Fruit fly (Drosophila melanogaster) whole organism, adult: ENCODE measurements around the gene Sems.
A peak's percentile ranks its signal among the peaks of the same experiment; 100 is the strongest.

ENCODE experiments used
- CG11617 ChIP-seq: fragments of 200-800 bp; sonication (Bioruptor generic); optimal IDR thresholded peaks from 2 replicates; lab custom pipeline; 2017; ENCODE audit warnings: mild to moderate bottlenecking, missing biosample characterization, missing genetic modification reagents, missing genetic modification characterization
- CG12768 ChIP-seq: fragments of 200-800 bp; sonication (Bioruptor generic); optimal IDR thresholded peaks from 2 replicates; lab custom pipeline; 2017; ENCODE audit warnings: missing biosample characterization, missing genetic modification characterization, mild to moderate bottlenecking, moderate library complexity, missing genetic modification reagents
- CG14711 ChIP-seq: fragments of 200-800 bp; sonication (Bioruptor generic); optimal IDR thresholded peaks from 2 replicates; lab custom pipeline; 2018; ENCODE audit warnings: missing biosample characterization, mild to moderate bottlenecking, missing genetic modification characterization, moderate library complexity
- CG1620 ChIP-seq: fragments of 200-800 bp; sonication (Bioruptor generic); optimal IDR thresholded peaks from 2 replicates; lab custom pipeline; 2016; ENCODE audit warnings: missing biosample characterization, missing genetic modification characterization
- CG33017 ChIP-seq: fragments of 200-800 bp; sonication (Bioruptor generic); optimal IDR thresholded peaks from 2 replicates; lab custom pipeline; 2018; ENCODE audit warnings: missing biosample characterization, mild to moderate bottlenecking, missing genetic modification characterization, moderate library complexity
- CG5204 ChIP-seq: fragments of 200-800 bp; sonication (Bioruptor generic); optimal IDR thresholded peaks from 2 replicates; lab custom pipeline; 2016; ENCODE audit warnings: missing biosample characterization, missing genetic modification characterization
- CG7045 ChIP-seq: fragments of 200-800 bp; sonication (Bioruptor generic); optimal IDR thresholded peaks from 2 replicates; lab custom pipeline; 2017; ENCODE audit warnings: missing biosample characterization, mild to moderate bottlenecking, missing genetic modification characterization
- CG7101 ChIP-seq: fragments of 200-800 bp; sonication (Bioruptor generic); optimal IDR thresholded peaks from 2 replicates; lab custom pipeline; 2018; ENCODE audit warnings: missing biosample characterization, mild to moderate bottlenecking, missing genetic modification characterization, moderate library complexity
- Clk ChIP-seq: fragments of 200-800 bp; sonication (Bioruptor generic); optimal IDR thresholded peaks from 2 replicates; lab custom pipeline; 2017; ENCODE audit warnings: missing biosample characterization, missing genetic modification characterization
- Crg-1 ChIP-seq: fragments of 200-800 bp; sonication (Bioruptor generic); optimal IDR thresholded peaks from 2 replicates; lab custom pipeline; 2016; ENCODE audit warnings: missing biosample characterization, missing genetic modification characterization
- Hr96 ChIP-seq: fragments of 200-800 bp; sonication (Bioruptor generic); optimal IDR thresholded peaks from 2 replicates; lab custom pipeline; 2016; ENCODE audit warnings: missing biosample characterization, missing genetic modification characterization
- Mnt ChIP-seq: fragments of 200-800 bp; sonication (Bioruptor generic); optimal IDR thresholded peaks from 2 replicates; lab custom pipeline; 2016; ENCODE audit warnings: missing biosample characterization, mild to moderate bottlenecking, missing genetic modification characterization
- bab1 ChIP-seq: fragments of 200-800 bp; sonication (Bioruptor generic); optimal IDR thresholded peaks from 3 replicates; lab custom pipeline; 2019; ENCODE audit warnings: missing biosample characterization, mild to moderate bottlenecking, missing genetic modification characterization, moderate library complexity
- cic ChIP-seq: fragments of 200-800 bp; sonication (Bioruptor generic); optimal IDR thresholded peaks from 2 replicates; lab custom pipeline; 2017; ENCODE audit warnings: missing biosample characterization, mild to moderate bottlenecking, missing genetic modification characterization, moderate library complexity
- cnc ChIP-seq, 2 experiments: fragments of >200 bp; optimal IDR thresholded peaks; 2 replicates each; lab custom pipeline; 2017
- kay ChIP-seq: fragments of 200-800 bp; sonication (Bioruptor generic); peaks from one replicate; lab custom pipeline; 2016; ENCODE audit warnings: missing biosample characterization, missing genetic modification characterization, borderline replicate concordance
- ovo ChIP-seq: fragments of 200-800 bp; sonication (Bioruptor generic); optimal IDR thresholded peaks from 2 replicates; lab custom pipeline; 2016; ENCODE audit warnings: missing biosample characterization, missing genetic modification characterization
- pad ChIP-seq: fragments of 200-800 bp; sonication (Bioruptor generic); optimal IDR thresholded peaks from 3 replicates; lab custom pipeline; 2017; ENCODE audit warnings: missing biosample characterization, missing genetic modification characterization, mild to moderate bottlenecking, moderate library complexity, missing genetic modification reagents
- tj ChIP-seq: fragments of 200-800 bp; sonication (Bioruptor generic); optimal IDR thresholded peaks from 3 replicates; lab custom pipeline; 2017; ENCODE audit warnings: missing biosample characterization, mild to moderate bottlenecking, missing genetic modification characterization, moderate library complexity
- toe ChIP-seq: fragments of 200-800 bp; sonication (Bioruptor generic); optimal IDR thresholded peaks from 2 replicates; lab custom pipeline; 2016; ENCODE audit warnings: missing biosample characterization, missing genetic modification characterization

Gene Sems

DNA sequence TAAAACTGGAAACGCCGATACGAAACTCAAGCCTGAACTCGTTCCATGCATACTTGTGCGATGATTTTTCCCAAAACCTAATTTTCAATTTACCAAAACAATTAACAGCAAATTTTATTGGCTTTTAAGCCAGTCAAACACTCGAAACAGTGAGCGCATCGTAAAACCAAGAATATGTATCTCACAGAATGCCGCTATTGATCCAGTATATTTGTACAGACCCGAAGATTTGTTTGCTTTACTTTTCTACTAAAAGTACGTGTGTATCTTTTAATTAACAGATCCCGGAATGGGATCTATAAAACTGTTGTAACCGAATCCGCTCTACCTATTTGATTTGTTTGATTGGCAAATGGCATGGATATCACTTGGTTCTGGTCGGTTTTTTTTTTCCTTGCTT lies 2.4 kb downstream of the Sems start:
- TF ChIP-seq CG12768 (GFP tag; lab: Kevin White, UChicago) (no peak), bab1 (GFP tag; lab: Kevin White, UChicago) (no peak), CG7101 (no peak), Crg-1 (no peak)

DNA sequence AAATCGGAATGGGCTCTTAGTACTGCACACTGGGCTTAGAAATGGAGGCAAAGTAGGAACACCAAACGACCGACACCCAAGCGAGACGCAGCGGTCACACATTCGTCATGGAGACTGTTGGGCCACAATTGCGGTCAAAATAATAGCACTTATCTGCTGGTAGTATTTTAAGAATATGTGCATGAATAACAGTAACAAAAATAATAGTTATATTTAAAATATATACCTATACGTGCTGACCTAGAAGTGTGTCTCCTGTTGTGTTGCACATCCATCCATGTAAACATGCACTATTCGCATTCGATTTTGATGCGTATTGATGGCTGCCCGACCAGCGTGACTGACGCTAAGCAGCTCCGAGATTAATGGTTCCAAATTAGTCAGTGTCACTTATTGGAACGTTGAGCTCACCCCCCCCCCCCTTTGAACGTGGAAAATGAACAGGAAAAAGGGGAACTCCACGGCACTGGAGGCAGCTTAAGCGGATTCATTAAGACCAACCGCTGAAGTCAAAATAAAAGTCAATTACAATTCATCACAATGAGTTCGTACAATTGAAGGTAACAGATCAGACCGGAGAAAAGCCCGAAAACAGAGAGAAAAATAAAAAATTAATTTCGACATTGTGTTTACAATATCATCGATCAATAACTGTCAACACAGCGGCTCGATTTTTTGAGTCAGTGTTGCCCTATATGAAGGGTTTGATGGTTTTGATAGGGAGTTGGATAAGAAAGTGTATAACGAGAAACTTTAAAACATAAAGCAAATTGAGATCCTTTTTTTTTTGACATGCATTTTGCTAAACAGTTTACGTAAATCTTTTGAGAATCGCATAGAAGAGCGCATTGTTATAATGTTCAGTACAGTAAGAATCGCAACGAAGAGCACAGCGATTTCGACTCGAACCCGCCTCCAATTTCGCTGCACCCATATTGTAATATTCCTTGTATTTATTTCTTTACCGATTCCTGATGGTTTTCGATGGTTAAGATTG lies 3.6 kb downstream of the Sems start:
- no peak for TF ChIP-seq CG1620 (GFP tag; lab: Kevin White, UChicago)
- TF ChIP-seq Clk (GFP tag; lab: Kevin White, UChicago) = no peak
- no peak for TF ChIP-seq CG12768 (GFP tag; lab: Kevin White, UChicago)
- TF ChIP-seq CG33017 (tag; lab: Kevin White, UChicago) = no peak

DNA sequence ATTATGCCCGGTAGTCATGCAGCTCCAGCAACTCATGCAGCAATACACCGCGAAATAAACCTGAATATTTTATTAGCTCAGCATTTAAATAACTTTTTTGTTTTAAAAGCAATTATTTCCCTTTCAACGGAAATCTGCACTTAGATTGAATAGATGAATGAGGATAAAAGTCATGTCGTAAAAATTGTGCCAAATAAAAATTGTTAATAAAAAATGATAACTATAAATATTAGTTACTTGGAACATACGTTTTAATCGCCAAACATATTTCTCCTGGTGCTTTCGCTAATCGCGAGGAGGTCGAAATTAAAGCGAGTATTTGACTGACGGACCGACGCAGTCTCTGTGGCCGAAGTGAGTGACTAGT lies 4.4 kb downstream of the Sems start:
- TF ChIP-seq CG1620 (GFP tag; lab: Kevin White, UChicago) = no peak
- TF ChIP-seq CG14711 = no peak
- TF ChIP-seq tj (GFP tag; lab: Kevin White, UChicago) = no peak
- TF ChIP-seq ovo (GFP tag; lab: Kevin White, UChicago) = no peak

DNA sequence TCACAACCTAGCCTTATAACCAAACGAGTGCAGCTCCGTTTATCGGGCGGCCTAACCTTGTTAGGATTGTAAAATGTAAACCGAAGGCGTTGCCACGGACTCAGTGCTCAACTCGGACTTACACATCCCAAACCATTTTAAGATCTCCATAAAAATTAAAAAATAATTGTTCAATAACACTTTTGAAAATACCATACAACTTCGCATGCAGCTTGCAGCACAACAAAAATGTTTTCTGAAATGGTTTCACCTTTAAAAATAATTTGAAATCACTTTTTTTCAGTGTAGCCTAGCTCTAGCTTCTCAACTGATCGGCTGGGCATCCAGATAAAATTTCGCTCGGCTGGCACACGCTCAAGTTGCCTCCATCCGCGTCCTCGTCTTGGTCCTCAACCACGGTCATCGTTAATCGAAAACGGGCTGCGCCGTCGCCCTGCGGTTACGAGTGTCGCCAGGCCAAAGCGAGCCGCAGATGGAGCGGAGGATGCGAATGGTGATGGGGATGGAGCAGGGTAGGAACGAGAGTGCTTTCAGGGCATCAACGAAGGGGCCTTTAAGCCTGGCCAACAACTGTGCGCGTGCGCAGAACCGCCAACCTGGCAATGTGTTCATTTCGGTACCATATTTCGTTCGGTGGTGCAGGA lies 5.0 kb downstream of the Sems start:
- TF ChIP-seq bab1 (GFP tag; lab: Kevin White, UChicago) (no peak), CG7101 (no peak), kay (GFP tag; lab: Kevin White, UChicago) (no peak), cnc (optimal IDR thresholded peaks at IDR 0.05; lab: Kevin White, UChicago) (no peak), Mnt (GFP tag; lab: Kevin White, UChicago) (no peak), CG5204 (GFP tag; lab: Kevin White, UChicago) (no peak), CG11617 (GFP tag; lab: Kevin White, UChicago) (no peak), tj (GFP tag; lab: Kevin White, UChicago) (no peak), Crg-1 (no peak), CG12768 (GFP tag; lab: Kevin White, UChicago) (no peak), Clk (GFP tag; lab: Kevin White, UChicago) (no peak), CG33017 (tag; lab: Kevin White, UChicago) (no peak), toe (GFP tag; lab: Kevin White, UChicago) (no peak), pad (GFP tag; lab: Kevin White, UChicago) (no peak), CG14711 (no peak), CG1620 (GFP tag; lab: Kevin White, UChicago) (no peak)

DNA sequence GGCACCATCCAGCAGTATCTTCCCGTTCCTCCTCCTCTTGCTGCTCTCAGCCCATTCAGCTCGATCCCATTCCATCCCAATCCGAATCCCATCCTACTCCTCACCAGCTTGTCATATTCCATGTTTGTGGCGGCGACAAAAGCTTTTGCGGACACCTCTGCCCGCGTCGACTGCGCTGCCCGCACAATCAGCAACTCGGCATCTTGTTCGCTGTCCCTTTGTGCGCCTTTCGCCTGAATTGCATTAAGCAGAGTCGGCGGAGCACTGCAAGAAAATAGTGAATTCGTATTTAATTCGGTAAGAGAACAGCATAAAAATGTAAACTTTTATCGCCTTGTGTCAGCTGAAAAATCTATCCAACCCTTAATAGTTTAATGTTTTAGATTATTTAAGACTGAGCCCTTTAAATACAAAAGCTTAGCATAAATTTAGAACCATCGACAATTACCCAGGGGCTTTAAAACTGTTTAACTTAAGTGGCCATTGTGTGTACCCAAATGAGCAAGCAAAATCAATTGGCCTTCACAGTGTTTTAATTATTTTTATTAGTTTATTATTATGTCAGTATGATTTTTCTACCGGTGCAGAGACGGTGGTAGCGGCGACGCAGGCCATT lies 5.9 kb downstream of the Sems start:
- TF ChIP-seq tj (GFP tag; lab: Kevin White, UChicago) = peak; percentile 91
- no peak for TF ChIP-seq ovo (GFP tag; lab: Kevin White, UChicago)

DNA sequence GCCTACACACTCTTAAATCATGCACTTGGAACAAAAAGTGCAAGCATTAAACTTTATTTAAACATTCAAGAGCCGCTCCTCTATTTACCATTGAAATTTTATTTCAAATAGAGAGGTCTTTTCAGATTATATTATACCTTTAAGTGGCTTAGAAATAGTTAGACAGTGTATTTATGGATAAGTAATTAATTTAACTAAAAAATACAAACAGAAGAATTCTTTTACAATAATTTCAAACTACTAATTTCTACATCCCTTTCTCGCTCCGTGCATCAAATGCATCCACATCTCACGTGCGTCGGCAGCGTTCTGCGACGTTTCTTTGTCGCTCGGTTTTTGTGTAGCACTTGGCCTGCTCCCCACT lies 6.4 kb downstream of the Sems start:
- TF ChIP-seq tj (GFP tag; lab: Kevin White, UChicago) (no peak), pad (GFP tag; lab: Kevin White, UChicago) (peak; percentile 38), CG5204 (GFP tag; lab: Kevin White, UChicago) (peak; percentile 59), CG7101 (peak; percentile 81), toe (GFP tag; lab: Kevin White, UChicago) (peak; percentile 53), Hr96 (peak; percentile 65), Mnt (GFP tag; lab: Kevin White, UChicago) (peak; percentile 28), bab1 (GFP tag; lab: Kevin White, UChicago) (peak; percentile 8), ovo (GFP tag; lab: Kevin White, UChicago) (no peak), cnc (optimal IDR thresholded peaks at IDR 0.05; lab: Kevin White, UChicago) (no peak), CG14711 (peak; percentile 61), CG11617 (GFP tag; lab: Kevin White, UChicago) (peak; percentile 46), CG1620 (GFP tag; lab: Kevin White, UChicago) (no peak), Crg-1 (no peak), kay (GFP tag; lab: Kevin White, UChicago) (peak; percentile 52), cic (GFP tag; lab: Kevin White, UChicago) (no peak), CG7045 (GFP tag; lab: Kevin White, UChicago) (peak; percentile 65), CG12768 (GFP tag; lab: Kevin White, UChicago) (peak; percentile 36), Clk (GFP tag; lab: Kevin White, UChicago) (peak; percentile 1), CG33017 (tag; lab: Kevin White, UChicago) (peak; percentile 58)
